Worm (Caenorhabditis elegans): ENCODE data around the gene ckk-1.

DNA sequence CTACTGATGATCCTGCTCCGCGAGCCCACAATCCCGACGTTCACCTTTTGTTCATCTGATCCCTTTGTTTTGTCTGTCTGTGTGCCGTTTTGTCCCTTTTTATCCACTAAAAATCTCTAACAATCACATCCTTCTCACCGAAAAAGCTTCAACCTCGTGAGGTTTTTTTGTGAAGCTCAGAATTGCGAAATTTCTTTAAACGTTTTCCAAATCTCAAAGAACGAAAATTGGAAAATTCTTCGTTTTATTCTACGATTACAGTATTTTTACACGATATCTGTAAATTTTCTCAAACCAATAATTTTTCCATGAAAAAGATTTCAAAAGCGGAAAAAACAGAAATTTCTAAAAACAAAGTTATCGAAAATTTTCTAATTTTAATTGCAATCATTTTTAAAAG, 38.9 kb downstream of the ckk-1 start:
- TF ChIP-seq attf-3 (GFP tag; conservative IDR thresholded peaks at IDR 0.05), result no peak
- no peak for TF ChIP-seq snpc-4 (GFP tag; optimal IDR thresholded peaks at IDR 0.05)
- no peak for TF ChIP-seq snpc-4 (tag; optimal IDR thresholded peaks at IDR 0.05)
- TF ChIP-seq snpc-3.4 (tag; optimal IDR thresholded peaks at IDR 0.05), result no peak
- TF ChIP-seq pha-4 (tag; optimal IDR thresholded peaks at IDR 0.05), result no peak
